Worm (Caenorhabditis elegans) whole organism, L1 larva: ENCODE measurements around the gene fbxa-12.

Experiments
- aly-2 ChIP-seq: fragments of 150-350 bp; optimal IDR thresholded peaks from 2 replicates; lab custom pipeline; 2014; ENCODE audit warnings: missing biosample characterization, missing genetic modification characterization
- ama-1 ChIP-seq: fragments of 150-350 bp; optimal IDR thresholded peaks from 2 replicates; lab custom pipeline; 2014
- blmp-1 ChIP-seq: fragments of 150-350 bp; optimal IDR thresholded peaks from 2 replicates; lab custom pipeline; 2014; ENCODE audit warnings: missing biosample characterization, missing genetic modification characterization
- ces-1 ChIP-seq: fragments of 150-350 bp; optimal IDR thresholded peaks from 2 replicates; lab custom pipeline; 2014; ENCODE audit warnings: missing biosample characterization, missing genetic modification reagents, missing genetic modification characterization
- fkh-10 ChIP-seq: sonication (generic microtip); optimal IDR thresholded peaks from 2 replicates; lab custom pipeline; 2017; ENCODE audit warnings: missing biosample characterization, missing genetic modification reagents, missing genetic modification characterization
- fkh-4 ChIP-seq: sonication (generic microtip); optimal IDR thresholded peaks from 2 replicates; lab custom pipeline; 2016; ENCODE audit warnings: missing compliant biosample characterization, missing genetic modification characterization, borderline replicate concordance
- jun-1 ChIP-seq: fragments of 150-350 bp; optimal IDR thresholded peaks from 2 replicates; lab custom pipeline; 2014; ENCODE audit warnings: missing biosample characterization, missing genetic modification reagents, missing genetic modification characterization
- lin-15B ChIP-seq: fragments of 150-350 bp; sonication (generic microtip); optimal IDR thresholded peaks from 3 replicates; lab custom pipeline; 2014; ENCODE audit warnings: missing biosample characterization, missing genetic modification characterization
- lin-39 ChIP-seq: fragments of 150-350 bp; optimal IDR thresholded peaks from 2 replicates; lab custom pipeline; 2014; ENCODE audit warnings: missing biosample characterization, missing genetic modification reagents, missing genetic modification characterization
- mep-1 ChIP-seq: fragments of 150-350 bp; optimal IDR thresholded peaks from 2 replicates; lab custom pipeline; 2014; ENCODE audit warnings: missing biosample characterization, missing genetic modification characterization
- pqm-1 ChIP-seq: sonication (generic microtip); optimal IDR thresholded peaks from 3 replicates; lab custom pipeline; 2017; ENCODE audit warnings: missing biosample characterization, missing genetic modification characterization
- snpc-4 ChIP-seq: fragments of 150-350 bp; optimal IDR thresholded peaks from 2 replicates; lab custom pipeline; 2014; ENCODE audit warnings: missing biosample characterization, missing genetic modification characterization
- unc-62 ChIP-seq: fragments of 150-350 bp; optimal IDR thresholded peaks from 2 replicates; lab custom pipeline; 2014; ENCODE audit warnings: missing biosample characterization, missing genetic modification reagents, missing genetic modification characterization

- TF ChIP-seq blmp-1 (tag; lab: Kevin White, UChicago), result no peak
- no peak for TF ChIP-seq pqm-1 (tag; lab: Kevin White, UChicago)
- TF ChIP-seq snpc-4 (tag; lab: Kevin White, UChicago), result no peak
- TF ChIP-seq ces-1 (GFP tag; lab: Kevin White, UChicago), result no peak
- TF ChIP-seq lin-39, result no peak
- no peak for TF ChIP-seq mep-1
- no peak for TF ChIP-seq jun-1
- no peak for TF ChIP-seq fkh-4 (tag; lab: Kevin White, UChicago)
- TF ChIP-seq ama-1 (lab: Kevin White, UChicago), result no peak
- no peak for TF ChIP-seq aly-2 (tag; lab: Kevin White, UChicago)
- no peak for TF ChIP-seq fkh-10 (GFP tag; lab: Kevin White, UChicago)
- no peak for TF ChIP-seq unc-62 (GFP tag; lab: Kevin White, UChicago)
- TF ChIP-seq lin-15B (tag; lab: Kevin White, UChicago), result no peak
Observed at ce11 chrIII:2251348-2251747, 31.8 kb downstream of the fbxa-12 start, which contains the start of gene fbxa-7.
